Worm (Caenorhabditis elegans): ENCODE measurements around the gene Y43F8B.24.

Y43F8B.24 gene

ce11 chrV:19497087-19497486 is 39.9 kb downstream of the Y43F8B.24 start:
- TF ChIP-seq nhr-237 (tag; optimal IDR thresholded peaks at IDR 0.05) (no peak), unc-39 (tag; optimal IDR thresholded peaks at IDR 0.05) (no peak), aly-2 (tag; optimal IDR thresholded peaks at IDR 0.05) (no peak), fos-1 (tag; optimal IDR thresholded peaks at IDR 0.05) (no peak), nhr-77 (tag; optimal IDR thresholded peaks at IDR 0.05) (no peak), ztf-1 (GFP tag; conservative IDR thresholded peaks at IDR 0.05) (no peak), lsy-2 (tag; optimal IDR thresholded peaks at IDR 0.05) (no peak), lin-13 (GFP tag; optimal IDR thresholded peaks at IDR 0.05) (no peak), mab-5 (tag; optimal IDR thresholded peaks at IDR 0.05) (no peak), lin-39 (tag; optimal IDR thresholded peaks at IDR 0.05) (no peak), Y55F3AM.14 (GFP tag; optimal IDR thresholded peaks at IDR 0.05) (no peak), nhr-129 (tag; optimal IDR thresholded peaks at IDR 0.05) (no peak), skn-1 (tag; optimal IDR thresholded peaks at IDR 0.05) (no peak), nhr-6 (tag; optimal IDR thresholded peaks at IDR 0.05) (no peak), ztf-11 (tag; optimal IDR thresholded peaks at IDR 0.05) (no peak), ceh-82 (tag; optimal IDR thresholded peaks at IDR 0.05) (no peak), unc-62 (GFP tag; optimal IDR thresholded peaks at IDR 0.05) (no peak), sma-3 (GFP tag; optimal IDR thresholded peaks at IDR 0.05) (no peak), peb-1 (tag; optimal IDR thresholded peaks at IDR 0.05) (no peak)

DNA sequence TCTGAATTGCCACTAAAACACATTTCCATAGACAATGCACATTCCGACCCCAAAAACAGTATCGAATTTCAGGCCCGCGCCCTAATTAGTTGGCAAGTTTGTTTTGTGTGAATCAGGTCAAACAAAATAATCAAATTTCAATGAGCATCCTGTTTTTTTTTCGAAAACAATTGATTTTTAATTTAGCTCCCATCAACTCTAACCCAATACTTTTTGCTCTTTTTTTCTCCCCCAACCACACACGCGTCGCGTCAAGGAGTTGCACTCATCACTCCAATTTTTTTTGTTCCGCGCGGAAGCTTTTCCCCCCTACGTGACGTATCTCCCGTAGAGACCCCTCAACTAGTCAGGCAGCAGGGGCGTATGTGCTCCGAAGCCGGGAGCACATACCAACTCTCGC is 44.2 kb downstream of the Y43F8B.24 start:
- TF ChIP-seq ceh-82 (tag; optimal IDR thresholded peaks at IDR 0.05) (no peak), nhr-77 (tag; optimal IDR thresholded peaks at IDR 0.05) (no peak), fos-1 (tag; optimal IDR thresholded peaks at IDR 0.05) (no peak), snpc-4 (tag; optimal IDR thresholded peaks at IDR 0.05) (no peak)

ce11 chrV:19502579-19503151 is 45.4 kb downstream of the Y43F8B.24 start, which contains the start of gene Y43F8B.3:
TSS of gene Y43F8B.3 (plus strand) at chrV:19503101.
- no peak for TF ChIP-seq ceh-16 (tag; optimal IDR thresholded peaks at IDR 0.05)
- TF ChIP-seq fos-1 (tag; optimal IDR thresholded peaks at IDR 0.05): no peak
- TF ChIP-seq ztf-11 (tag; optimal IDR thresholded peaks at IDR 0.05): no peak
- no peak for TF ChIP-seq ama-1 (optimal IDR thresholded peaks at IDR 0.05)
- TF ChIP-seq C34F6.9 (tag; optimal IDR thresholded peaks at IDR 0.05): no peak
- TF ChIP-seq elt-1 (tag; optimal IDR thresholded peaks at IDR 0.05): no peak
- TF ChIP-seq F13H6.1 (tag; optimal IDR thresholded peaks at IDR 0.05): no peak
- TF ChIP-seq nhr-77 (tag; optimal IDR thresholded peaks at IDR 0.05): no peak
